Fruit fly (Drosophila melanogaster): ENCODE results near the gene CG43376.
A peak's percentile ranks its signal among the peaks of the same experiment; 100 is the strongest.

The CG43376 gene

DNA sequence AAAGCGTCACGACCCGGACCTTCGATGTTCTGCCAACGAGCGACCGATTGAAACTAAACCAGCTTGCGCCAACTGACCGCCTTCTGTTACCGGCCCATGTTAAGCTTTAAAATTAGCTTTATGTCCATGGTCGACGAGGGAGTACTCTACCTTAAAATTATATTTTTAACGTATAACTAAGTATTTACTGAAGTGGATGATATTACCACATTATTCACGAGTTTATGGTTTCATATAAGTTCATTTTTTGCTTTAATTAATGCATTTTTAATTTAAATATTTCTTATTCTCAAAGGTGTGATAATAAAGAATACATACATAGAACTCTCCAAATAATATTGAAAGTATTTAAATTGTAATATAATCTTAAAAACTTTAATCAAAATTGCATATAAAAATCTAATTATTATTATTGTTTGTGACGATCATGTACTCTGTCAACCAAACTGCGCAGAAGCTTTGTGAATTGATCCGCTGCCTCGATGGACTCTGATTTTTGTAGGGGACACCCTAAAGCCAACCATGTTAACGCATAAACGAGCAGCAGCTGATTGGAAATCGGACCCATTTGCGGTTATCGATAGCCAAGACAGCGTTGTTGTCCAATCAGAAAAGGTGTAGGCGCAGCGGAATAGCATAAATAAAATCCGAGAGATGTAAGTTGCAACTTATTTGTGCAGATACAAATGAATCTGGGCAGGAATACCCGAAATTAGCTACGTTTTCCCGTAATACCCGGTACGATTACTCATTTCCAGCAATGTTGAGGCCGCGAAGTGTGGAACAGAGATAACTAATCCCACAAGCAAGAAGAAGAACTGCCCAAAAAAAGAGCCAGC, 6.5 kb downstream of the CG43376 start, which contains the start of the genes CG9008 and p38b (continued):
- TF ChIP-seq CG7839 (tag; optimal IDR thresholded peaks at IDR 0.05): peak; percentile 93
- peak; percentile 45; the same call in 1 of the 2 replicates for TF ChIP-seq CG31224 (GFP tag; IDR thresholded peaks at IDR 0.05)
- TF ChIP-seq CG7963 (GFP tag; IDR thresholded peaks at IDR 0.05; ENCODE audit: partially characterized antibody): no peak
- TF ChIP-seq lbe (GFP tag; optimal IDR thresholded peaks at IDR 0.05): peak; percentile 52
- TF ChIP-seq ase (GFP tag; IDR thresholded peaks at IDR 0.05): no peak; the same call in 2 of the 3 replicates
- no peak for TF ChIP-seq CG31388 (GFP tag; optimal IDR thresholded peaks at IDR 0.05)
- peak; percentile 57 for TF ChIP-seq CG3847 (GFP tag; IDR thresholded peaks at IDR 0.05)
- no peak for TF ChIP-seq oc (tag; optimal IDR thresholded peaks at IDR 0.05)
- no peak for TF ChIP-seq Mad (GFP tag; optimal IDR thresholded peaks at IDR 0.05)
- peak; percentile 58; the same call in 2 of the 3 replicates for TF ChIP-seq CG34224 (GFP tag; IDR thresholded peaks at IDR 0.05; ENCODE audit: partially characterized antibody)
- TF ChIP-seq CG17568 (GFP tag; optimal IDR thresholded peaks at IDR 0.05): no peak
- TF ChIP-seq CG12659 (GFP tag; optimal IDR thresholded peaks at IDR 0.05): peak; percentile 92
- peak; percentile 42 for TF ChIP-seq bbx (GFP tag; IDR thresholded peaks at IDR 0.05; ENCODE audit: partially characterized antibody)
- no peak for TF ChIP-seq CG7271 (tag; optimal IDR thresholded peaks at IDR 0.05)
- peak; percentile 77 for TF ChIP-seq dysf (GFP tag; IDR thresholded peaks at IDR 0.05)
- peak; percentile 78 for TF ChIP-seq CG11723 (GFP tag; optimal IDR thresholded peaks at IDR 0.05)
- TF ChIP-seq trh (GFP tag; optimal IDR thresholded peaks at IDR 0.05): peak; percentile 30
- no peak for TF ChIP-seq ara (GFP tag; IDR thresholded peaks at IDR 0.05)
- no peak for TF ChIP-seq chif (GFP tag; optimal IDR thresholded peaks at IDR 0.05)
- TF ChIP-seq Nf-YB (GFP tag; optimal IDR thresholded peaks at IDR 0.05): peak; percentile 81
- no peak for TF ChIP-seq sens-2 (GFP tag; IDR thresholded peaks at IDR 0.05)
- peak; percentile 9; the same call in 1 of the 2 replicates for TF ChIP-seq danr (GFP tag; IDR thresholded peaks at IDR 0.05)
- peak; percentile 33 for TF ChIP-seq Elba2 (GFP tag; optimal IDR thresholded peaks at IDR 0.05)
- TF ChIP-seq CG5180 (GFP tag; optimal IDR thresholded peaks at IDR 0.05): peak; percentile 62
- peak; percentile 68 for TF ChIP-seq twi (tag; optimal IDR thresholded peaks at IDR 0.05)
- TF ChIP-seq CG14965 (GFP tag; optimal IDR thresholded peaks at IDR 0.05; ENCODE audit: borderline replicate concordance): no peak
- peak; percentile 42 for TF ChIP-seq kay (GFP tag; optimal IDR thresholded peaks at IDR 0.05)
- TF ChIP-seq br (optimal IDR thresholded peaks at IDR 0.05): no peak
- TF ChIP-seq Lhr (GFP tag; optimal IDR thresholded peaks at IDR 0.05): no peak
- TF ChIP-seq Tbp (GFP tag; optimal IDR thresholded peaks at IDR 0.05): no peak
- no peak for TF ChIP-seq CG31365 (tag; optimal IDR thresholded peaks at IDR 0.05)
- TF ChIP-seq CG10267 (tag; optimal IDR thresholded peaks at IDR 0.05): peak; percentile 82
- TF ChIP-seq CG11247 (GFP tag; IDR thresholded peaks at IDR 0.05): peak; percentile 30; the same call in 1 of the 2 replicates
- TF ChIP-seq Sox100B (GFP tag; optimal IDR thresholded peaks at IDR 0.05): peak; percentile 94
- TF ChIP-seq dati (GFP tag; IDR thresholded peaks at IDR 0.05): no peak
- peak; percentile 76 for TF ChIP-seq Fer3 (tag; optimal IDR thresholded peaks at IDR 0.05)
- TF ChIP-seq kni (GFP tag; optimal IDR thresholded peaks at IDR 0.05): no peak
- TF ChIP-seq CG1603 (tag; optimal IDR thresholded peaks at IDR 0.05): peak; percentile 40
- no peak for TF ChIP-seq CG9609 (GFP tag; optimal IDR thresholded peaks at IDR 0.05)
- peak; percentile 76 for TF ChIP-seq tin (GFP tag; optimal IDR thresholded peaks at IDR 0.05)
- TF ChIP-seq Six4 (GFP tag; optimal IDR thresholded peaks at IDR 0.05): peak; percentile 71
- peak; percentile 92 for TF ChIP-seq CG13424 (tag; optimal IDR thresholded peaks at IDR 0.05)
- TF ChIP-seq luna (GFP tag; optimal IDR thresholded peaks at IDR 0.05): no peak
- TF ChIP-seq ash1 (GFP tag; optimal IDR thresholded peaks at IDR 0.05): no peak
- peak; percentile 61 for TF ChIP-seq CG1529 (GFP tag; optimal IDR thresholded peaks at IDR 0.05)
- no peak for TF ChIP-seq vnd (GFP tag; IDR thresholded peaks at IDR 0.05; ENCODE audit: partially characterized antibody)
- TF ChIP-seq CG11695 (GFP tag; IDR thresholded peaks at IDR 0.05): peak; percentile 62; the same call in 2 of the 3 replicates
- peak; percentile 74 for TF ChIP-seq Hand (GFP tag; optimal IDR thresholded peaks at IDR 0.05)

Data from whole organism, embryonic.